Fruit fly (Drosophila melanogaster) whole organism, embryonic: ENCODE results near the gene CG15728.

ENCODE experiments used
- CG10462 ChIP-seq: fragments of 200-800 bp; sonication (Bioruptor generic); optimal IDR thresholded peaks from 2 replicates; lab custom pipeline; 2016; ENCODE audit warnings: missing biosample characterization, missing genetic modification characterization
- CG11456 ChIP-seq: fragments of 200-800 bp; sonication (Bioruptor generic); IDR thresholded peaks from 3 replicates; pipeline ENCODE4 v1.3.6; 2022; ENCODE audit warnings: missing biosample characterization, missing genetic modification characterization
- CG11504 ChIP-seq: fragments of 200-800 bp; sonication (Bioruptor generic); optimal IDR thresholded peaks from 3 replicates; lab custom pipeline; 2019; ENCODE audit warnings: missing biosample characterization, mild to moderate bottlenecking, missing genetic modification characterization, moderate library complexity
- CG12219 ChIP-seq: fragments of 200-800 bp; sonication (Bioruptor generic); optimal IDR thresholded peaks from 3 replicates; lab custom pipeline; 2018; ENCODE audit warnings: missing biosample characterization, mild to moderate bottlenecking, missing genetic modification characterization
- CG12299 ChIP-seq: fragments of 200-800 bp; sonication (Bioruptor generic); optimal IDR thresholded peaks from 2 replicates; lab custom pipeline; 2018; ENCODE audit warnings: missing biosample characterization, mild to moderate bottlenecking, missing genetic modification characterization
- CG12744 ChIP-seq: fragments of 200-800 bp; sonication (Bioruptor generic); optimal IDR thresholded peaks from 2 replicates; lab custom pipeline; 2016; ENCODE audit warnings: missing biosample characterization, missing genetic modification characterization
- CG12769 ChIP-seq: fragments of 200-800 bp; sonication (Bioruptor generic); optimal IDR thresholded peaks from 2 replicates; lab custom pipeline; 2019; ENCODE audit warnings: missing biosample characterization, mild to moderate bottlenecking, missing genetic modification characterization, moderate library complexity
- CG1529 ChIP-seq: fragments of 200-800 bp; sonication (Bioruptor generic); optimal IDR thresholded peaks from 3 replicates; lab custom pipeline; 2018; ENCODE audit warnings: missing biosample characterization, missing genetic modification characterization
- CG15479 ChIP-seq: fragments of 200-800 bp; sonication (Bioruptor generic); optimal IDR thresholded peaks from 3 replicates; lab custom pipeline; 2019; ENCODE audit warnings: missing biosample characterization, mild to moderate bottlenecking, missing genetic modification characterization, moderate library complexity
- CG17186 ChIP-seq: fragments of 200-800 bp; sonication (Bioruptor generic); optimal IDR thresholded peaks from 3 replicates; lab custom pipeline; 2017; ENCODE audit warnings: missing biosample characterization, missing genetic modification reagents, missing genetic modification characterization
- CG17385 ChIP-seq: fragments of 200-800 bp; sonication (Bioruptor generic); optimal IDR thresholded peaks from 3 replicates; lab custom pipeline; 2018; ENCODE audit warnings: missing biosample characterization, mild to moderate bottlenecking, missing genetic modification characterization
- CG17802 ChIP-seq: fragments of 200-800 bp; sonication (Bioruptor generic); optimal IDR thresholded peaks from 2 replicates; lab custom pipeline; 2018; ENCODE audit warnings: missing biosample characterization, mild to moderate bottlenecking, missing genetic modification characterization, moderate library complexity
- CG18764 ChIP-seq: fragments of 200-800 bp; sonication (Bioruptor generic); optimal IDR thresholded peaks from 3 replicates; lab custom pipeline; 2016; ENCODE audit warnings: missing biosample characterization, missing genetic modification characterization
- CG31441 ChIP-seq: fragments of 200-800 bp; sonication (Bioruptor generic); IDR thresholded peaks from 2 replicates; pipeline ENCODE4 v1.3.6; 2022; ENCODE audit warnings: missing biosample characterization, missing genetic modification characterization
- CG4707 ChIP-seq: fragments of 200-800 bp; sonication (Bioruptor generic); optimal IDR thresholded peaks from 2 replicates; lab custom pipeline; 2018; ENCODE audit warnings: missing biosample characterization, mild to moderate bottlenecking, missing genetic modification characterization, moderate library complexity
- CG6791 ChIP-seq: fragments of 200-800 bp; sonication (Bioruptor generic); IDR thresholded peaks from 3 replicates; pipeline ENCODE4 v1.3.6; 2022; ENCODE audit warnings: missing biosample characterization, missing genetic modification characterization; ENCODE audit not compliant: partially characterized antibody
- Dbx ChIP-seq: fragments of 200-800 bp; sonication (Bioruptor generic); IDR thresholded peaks from 3 replicates; pipeline ENCODE4 v1.3.6; 2022; ENCODE audit warnings: missing biosample characterization, missing genetic modification characterization
- Doc3 ChIP-seq: fragments of 200-800 bp; sonication (Bioruptor generic); IDR thresholded peaks from 3 replicates; pipeline ENCODE4 v1.3.6; 2022; ENCODE audit warnings: missing biosample characterization, missing genetic modification characterization; ENCODE audit not compliant: partially characterized antibody
- E2f1 ChIP-seq: fragments of 200-800 bp; sonication (Bioruptor generic); IDR thresholded peaks from 2 replicates; pipeline ENCODE4 v1.3.6; 2022; ENCODE audit warnings: missing biosample characterization, missing genetic modification characterization
- Hmr ChIP-seq: fragments of 200-800 bp; sonication (Bioruptor generic); optimal IDR thresholded peaks from 3 replicates; lab custom pipeline; 2017; ENCODE audit warnings: mild to moderate bottlenecking, missing biosample characterization, missing genetic modification reagents, missing genetic modification characterization
- Myb ChIP-seq: fragments of 200-800 bp; sonication (Bioruptor generic); optimal IDR thresholded peaks from 2 replicates; lab custom pipeline; 2016; ENCODE audit warnings: missing biosample characterization, missing genetic modification characterization
- Opbp ChIP-seq: fragments of 200-800 bp; sonication (Bioruptor generic); IDR thresholded peaks from 3 replicates; pipeline ENCODE4 v1.3.6; 2022; ENCODE audit warnings: missing biosample characterization, missing genetic modification characterization; ENCODE audit not compliant: partially characterized antibody
- Rx ChIP-seq: fragments of 200-800 bp; sonication (Bioruptor generic); IDR thresholded peaks from 2 replicates; pipeline ENCODE4 v1.3.6; 2022; ENCODE audit warnings: missing biosample characterization, missing genetic modification characterization
- Scr ChIP-seq: fragments of 200-800 bp; sonication (Bioruptor generic); IDR thresholded peaks from 2 replicates; pipeline ENCODE4 v1.3.6; 2022; ENCODE audit warnings: missing biosample characterization, missing genetic modification characterization; ENCODE audit not compliant: partially characterized antibody
- Six4 ChIP-seq: fragments of 200-800 bp; sonication (Bioruptor generic); optimal IDR thresholded peaks from 2 replicates; lab custom pipeline; 2016; ENCODE audit warnings: missing biosample characterization, missing genetic modification characterization
- amos ChIP-seq: fragments of 200-800 bp; sonication (Bioruptor generic); IDR thresholded peaks from 2 replicates; pipeline ENCODE4 v1.3.6; 2022; ENCODE audit warnings: missing biosample characterization, missing genetic modification characterization; ENCODE audit not compliant: partially characterized antibody
- corto ChIP-seq: fragments of 200-800 bp; sonication (Bioruptor generic); optimal IDR thresholded peaks from 2 replicates; lab custom pipeline; 2016; ENCODE audit warnings: missing biosample characterization, mild to moderate bottlenecking, missing genetic modification characterization, moderate library complexity
- crp ChIP-seq, 2 experiments: fragments of 200-800 bp; sonication (Bioruptor generic); optimal IDR thresholded peaks; 2 replicates in 1 of 2; 3 replicates in 1 of 2; lab custom pipeline; 2017; ENCODE audit warnings: missing biosample characterization in 2 of 2, missing genetic modification characterization in 2 of 2, mild to moderate bottlenecking in 1 of 2, moderate library complexity in 1 of 2
- dan ChIP-seq: fragments of 200-800 bp; sonication (Bioruptor generic); IDR thresholded peaks from 2 replicates; pipeline ENCODE4 v1.3.6; 2022; ENCODE audit warnings: missing biosample characterization, missing genetic modification characterization
- dmrt11E ChIP-seq: fragments of 200-800 bp; sonication (Bioruptor generic); optimal IDR thresholded peaks from 3 replicates; lab custom pipeline; 2018; ENCODE audit warnings: missing biosample characterization, mild to moderate bottlenecking, missing genetic modification characterization, moderate library complexity
- dmrt99B ChIP-seq: fragments of 200-800 bp; sonication (Bioruptor generic); optimal IDR thresholded peaks from 2 replicates; lab custom pipeline; 2018; ENCODE audit warnings: missing biosample characterization, mild to moderate bottlenecking, missing genetic modification characterization, moderate library complexity
- fd3F ChIP-seq: fragments of 200-800 bp; sonication (Bioruptor generic); optimal IDR thresholded peaks from 2 replicates; lab custom pipeline; 2018; ENCODE audit warnings: missing biosample characterization, mild to moderate bottlenecking, missing genetic modification characterization, moderate library complexity
- insv ChIP-seq, 2 experiments: fragments of 200-800 bp; sonication (Bioruptor generic); optimal IDR thresholded peaks; 3 replicates each; lab custom pipeline; 2016 to 2018; ENCODE audit warnings: missing biosample characterization in 2 of 2, missing genetic modification characterization in 2 of 2
- ken ChIP-seq: fragments of 200-800 bp; sonication (Bioruptor generic); IDR thresholded peaks from 3 replicates; pipeline ENCODE4 v1.3.6; 2022; ENCODE audit warnings: missing biosample characterization, missing genetic modification characterization
- knrl ChIP-seq: fragments of 200-800 bp; sonication (Bioruptor generic); IDR thresholded peaks from 3 replicates; pipeline ENCODE4 v1.3.6; 2022; ENCODE audit warnings: missing biosample characterization, missing genetic modification characterization; ENCODE audit not compliant: partially characterized antibody
- nmo ChIP-seq: fragments of 200-800 bp; sonication (Bioruptor generic); optimal IDR thresholded peaks from 2 replicates; lab custom pipeline; 2018; ENCODE audit warnings: missing biosample characterization, mild to moderate bottlenecking, missing genetic modification characterization, moderate library complexity
- p53 ChIP-seq: fragments of 200-800 bp; sonication (Bioruptor generic); optimal IDR thresholded peaks from 2 replicates; lab custom pipeline; 2016; ENCODE audit warnings: missing biosample characterization, missing genetic modification characterization
- pita ChIP-seq: fragments of 200-800 bp; sonication (Bioruptor generic); optimal IDR thresholded peaks from 2 replicates; lab custom pipeline; 2017; ENCODE audit warnings: missing biosample characterization, mild to moderate bottlenecking, missing genetic modification characterization
- psq ChIP-seq: fragments of 200-800 bp; sonication (Bioruptor generic); optimal IDR thresholded peaks from 2 replicates; lab custom pipeline; 2017; ENCODE audit warnings: missing biosample characterization, missing genetic modification characterization
- pzg ChIP-seq: fragments of 200-800 bp; sonication (Bioruptor generic); optimal IDR thresholded peaks from 3 replicates; lab custom pipeline; 2018; ENCODE audit warnings: missing biosample characterization, mild to moderate bottlenecking, missing genetic modification characterization, moderate library complexity
- run ChIP-seq: fragments of 200-800 bp; sonication (Bioruptor generic); optimal IDR thresholded peaks from 3 replicates; lab custom pipeline; 2018; ENCODE audit warnings: missing biosample characterization, mild to moderate bottlenecking, missing genetic modification characterization
- salm ChIP-seq: fragments of 200-800 bp; sonication (Bioruptor generic); optimal IDR thresholded peaks from 2 replicates; lab custom pipeline; 2018; ENCODE audit warnings: missing biosample characterization, mild to moderate bottlenecking, missing genetic modification characterization
- trem ChIP-seq: fragments of 200-800 bp; optimal IDR thresholded peaks from 3 replicates; lab custom pipeline; 2019; ENCODE audit warnings: missing biosample characterization, mild to moderate bottlenecking, missing genetic modification characterization, moderate library complexity
- unpg ChIP-seq: fragments of 200-800 bp; sonication (Bioruptor generic); optimal IDR thresholded peaks from 3 replicates; lab custom pipeline; 2018; ENCODE audit warnings: missing biosample characterization, mild to moderate bottlenecking, missing genetic modification characterization, moderate library complexity
- wor ChIP-seq: fragments of 200-800 bp; sonication (Bioruptor generic); IDR thresholded peaks from 2 replicates; pipeline ENCODE4 v1.3.6; 2022; ENCODE audit warnings: missing biosample characterization, missing genetic modification characterization
- zfh1 ChIP-seq: fragments of 200-800 bp; sonication (Bioruptor generic); IDR thresholded peaks from 3 replicates; pipeline ENCODE4 v1.3.6; 2022; ENCODE audit warnings: missing biosample characterization, missing genetic modification characterization
- zfh2 ChIP-seq: fragments of 200-800 bp; sonication (Bioruptor generic); optimal IDR thresholded peaks from 2 replicates; lab custom pipeline; 2016; ENCODE audit warnings: missing biosample characterization, missing genetic modification characterization

The CG15728 gene

dm6 chrX:12582984-12583869 is 40.9 kb upstream of the CG15728 start, which contains the start of gene Pits (continued):
- TF ChIP-seq CG4707 (GFP tag; lab: Kevin White, UChicago) (peak; percentile 63), psq (GFP tag; lab: Kevin White, UChicago) (peak; percentile 37), knrl (GFP tag; lab: Robert Waterston, UW) (peak; percentile 50; the same call in 1 of the 3 replicates), wor (GFP tag; lab: Robert Waterston, UW) (no peak), Six4 (no peak), zfh2 (no peak), CG6791 (GFP tag; lab: Robert Waterston, UW) (peak; percentile 51; the same call in 1 of the 3 replicates), pzg (GFP tag; lab: Kevin White, UChicago) (peak; percentile 97), CG1529 (GFP tag; lab: Kevin White, UChicago) (no peak), CG10462 (GFP tag; lab: Kevin White, UChicago) (no peak), Scr (GFP tag; lab: Robert Waterston, UW) (peak; percentile 26), zfh1 (GFP tag; lab: Robert Waterston, UW) (peak; percentile 47; the same call in 2 of the 3 replicates), p53 (GFP tag; lab: Kevin White, UChicago) (peak; percentile 76), CG17186 (GFP tag; lab: Kevin White, UChicago) (peak; percentile 34), run (tag; lab: Kevin White, UChicago) (peak; percentile 19), Doc3 (no peak), CG12769 (peak; percentile 89), ken (peak; percentile 9; the same call in 2 of the 3 replicates), CG12299 (tag; lab: Kevin White, UChicago) (peak; percentile 59), CG17802 (tag; lab: Kevin White, UChicago) (no peak), amos (peak; percentile 59; the same call in 1 of the 2 replicates), insv (GFP tag; optimal IDR thresholded peaks at IDR 0.05; lab: Kevin White, UChicago) (peak in 1 of 2 experiments; percentile 53), dmrt99B (tag; lab: Kevin White, UChicago) (peak; percentile 24), corto (GFP tag; lab: Kevin White, UChicago) (no peak), trem (tag; lab: Kevin White, UChicago) (peak; percentile 34), CG12744 (GFP tag; lab: Kevin White, UChicago) (peak; percentile 33), CG18764 (peak; percentile 11), CG17385 (GFP tag; lab: Kevin White, UChicago) (peak; percentile 37), E2f1 (GFP tag; lab: Robert Waterston, UW) (peak; percentile 35), Rx (GFP tag; lab: Robert Waterston, UW) (no peak), pita (GFP tag; lab: Kevin White, UChicago) (peak; percentile 92), CG31441 (GFP tag; lab: Robert Waterston, UW) (0 out of 2 replicates have a peak, but pooled peaks have one; percentile 7), crp (GFP tag; optimal IDR thresholded peaks at IDR 0.05; lab: Kevin White, UChicago) (peak in 1 of 2 experiments; percentile 68), Myb (peak; percentile 75), CG11504 (tag; lab: Kevin White, UChicago) (peak; percentile 61), nmo (GFP tag; lab: Kevin White, UChicago) (peak; percentile 54), salm (tag; lab: Kevin White, UChicago) (no peak), unpg (GFP tag; lab: Kevin White, UChicago) (peak; percentile 27), CG15479 (GFP tag; lab: Kevin White, UChicago) (peak; percentile 39), Hmr (GFP tag; lab: Kevin White, UChicago) (peak; percentile 79), Opbp (peak; percentile 53; the same call in 2 of the 3 replicates), dan (no peak), Dbx (GFP tag; lab: Robert Waterston, UW) (peak; percentile 38), CG12219 (GFP tag; lab: Kevin White, UChicago) (peak; percentile 42), fd3F (no peak), dmrt11E (tag; lab: Kevin White, UChicago) (peak; percentile 47), CG11456 (GFP tag; lab: Robert Waterston, UW) (peak; percentile 67; the same call in 2 of the 3 replicates)
